Worm (Caenorhabditis elegans): ENCODE data around the gene ddx-17.
"Not testable (repeated sequence)": the region's sequence is repeated elsewhere in the genome, so short reads cannot be mapped to it uniquely, and the experiment has no call there.

Gene ddx-17

DNA sequence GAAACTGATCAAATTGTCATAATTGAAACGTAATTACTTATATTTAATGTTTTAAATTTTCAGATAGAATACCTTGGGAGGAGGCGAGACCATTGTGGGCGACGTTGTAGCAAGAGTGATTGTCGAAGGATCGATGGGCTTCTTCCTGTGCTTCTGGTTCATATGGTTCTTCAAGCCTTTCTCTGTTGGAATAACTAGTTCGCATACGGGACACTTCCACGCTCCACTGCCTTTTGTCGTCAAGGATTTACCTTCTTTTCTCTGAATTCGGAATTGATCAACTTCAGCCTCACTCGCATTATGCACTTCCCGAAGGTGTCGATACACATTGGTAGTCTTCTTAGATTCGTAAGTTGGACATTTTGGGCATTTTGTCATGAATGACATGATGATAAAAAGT lies 37.4 kb upstream of the ddx-17 start, which contains the start of gene F58D12.1:
TSS of gene F58D12.1 (plus strand) at position 301 of the 400 bp plus-strand sequence.
- not testable (repeated sequence) for TF ChIP-seq lin-26 (GFP tag; IDR thresholded peaks at IDR 0.05); lir-1 (GFP tag; conservative IDR thresholded peaks at IDR 0.05); cebp-1 (GFP tag; IDR thresholded peaks at IDR 0.05); cebp-1 (tag; optimal IDR thresholded peaks at IDR 0.05)

DNA sequence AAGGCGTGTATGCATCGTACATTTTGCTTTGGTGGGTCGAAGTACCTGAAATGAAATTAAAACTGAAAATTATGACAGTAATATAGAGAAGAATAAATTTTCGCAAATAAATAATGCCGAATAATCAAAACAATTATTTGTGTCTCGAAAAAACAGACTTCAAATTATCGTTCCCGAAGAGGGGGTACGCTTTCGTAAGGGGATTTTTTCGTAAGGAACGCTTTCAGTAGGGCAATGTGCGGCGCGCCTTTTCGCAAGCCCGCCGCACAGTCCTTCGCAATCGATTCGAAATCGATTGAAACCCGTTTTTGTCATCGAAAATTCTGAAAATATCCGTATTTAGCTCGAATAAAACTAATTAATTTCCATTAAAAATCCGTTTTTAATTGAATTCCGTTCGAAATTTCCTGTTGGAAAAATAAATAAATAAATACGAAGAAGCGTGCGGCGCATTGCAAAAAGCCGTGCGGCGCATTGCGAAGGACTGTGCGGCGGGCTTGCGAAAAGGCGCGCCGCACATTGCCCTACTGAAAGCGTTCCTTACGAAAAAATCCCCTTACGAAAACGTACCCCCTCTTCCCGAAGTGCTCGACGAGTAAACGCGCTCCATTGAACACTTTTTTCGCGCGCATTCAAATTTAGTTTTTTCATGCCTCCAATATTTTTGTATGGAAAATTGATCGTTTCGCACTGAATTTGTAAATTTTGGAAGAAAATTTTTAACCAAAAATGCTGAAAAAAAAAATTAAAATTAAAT lies 26.7 kb upstream of the ddx-17 start, which contains the start of gene vps-39:
TSS of gene vps-39 (minus strand) at position 51 of the 757 bp plus-strand sequence.
- TF ChIP-seq ceh-91 (GFP tag; IDR thresholded peaks at IDR 0.05) (peak; percentile 97), Y95B8A.8 (GFP tag; IDR thresholded peaks at IDR 0.05) (peak; percentile 96), rpc-1 (optimal IDR thresholded peaks at IDR 0.05) (peak; percentile 23), sea-2 (GFP tag; IDR thresholded peaks at IDR 0.05) (peak; percentile 87; the same call in 1 of the 2 replicates), madf-3 (GFP tag; IDR thresholded peaks at IDR 0.05) (peak; percentile 80; the same call in 1 of the 2 replicates), nhr-120 (GFP tag; IDR thresholded peaks at IDR 0.05) (0 out of 2 replicates have a peak, but pooled peaks have one; percentile 29), lir-1 (GFP tag; conservative IDR thresholded peaks at IDR 0.05) (peak; percentile 69), B0019.2 (GFP tag; conservative IDR thresholded peaks at IDR 0.05) (peak; percentile 81), tbp1 (GFP tag; optimal IDR thresholded peaks at IDR 0.05) (peak; percentile 9), ekl-4 (GFP tag; IDR thresholded peaks at IDR 0.05) (peak; percentile 96), ztf-26 (tag; optimal IDR thresholded peaks at IDR 0.05) (peak; percentile 25), cebp-1 (GFP tag; IDR thresholded peaks at IDR 0.05) (peak; percentile 77), cebp-1 (tag; optimal IDR thresholded peaks at IDR 0.05) (peak; percentile 73), ztf-25 (GFP tag; IDR thresholded peaks at IDR 0.05) (peak; percentile 91), Y53G8AR.9 (GFP tag; conservative IDR thresholded peaks at IDR 0.05) (peak; percentile 92), egrh-3 (GFP tag; IDR thresholded peaks at IDR 0.05) (peak; percentile 88), F37B4.10 (GFP tag; IDR thresholded peaks at IDR 0.05) (0 out of 2 replicates have a peak, but pooled peaks have one; percentile 86), Y56A3A.18 (GFP tag; IDR thresholded peaks at IDR 0.05) (peak; percentile 75; the same call in 1 of the 2 replicates), C06A6.2 (GFP tag; conservative IDR thresholded peaks at IDR 0.05) (peak; percentile 99), ztf-28 (GFP tag; IDR thresholded peaks at IDR 0.05) (peak; percentile 98), lsl-1 (GFP tag; optimal IDR thresholded peaks at IDR 0.05) (peak; percentile 12), Y53F4B.3 (GFP tag; IDR thresholded peaks at IDR 0.05) (peak; percentile 80), Y67H2A.10 (GFP tag; conservative IDR thresholded peaks at IDR 0.05) (peak; percentile 91), lin-26 (GFP tag; IDR thresholded peaks at IDR 0.05) (peak; percentile 82), cebp-2 (GFP tag; IDR thresholded peaks at IDR 0.05) (peak; percentile 83; the same call in 1 of the 2 replicates), nhr-80 (tag; optimal IDR thresholded peaks at IDR 0.05) (peak; percentile 22), attf-6 (GFP tag; IDR thresholded peaks at IDR 0.05) (peak; percentile 86), hmg-20 (GFP tag; IDR thresholded peaks at IDR 0.05) (peak; percentile 86), attf-3 (GFP tag; conservative IDR thresholded peaks at IDR 0.05) (peak; percentile 82), ceh-27 (GFP tag; optimal IDR thresholded peaks at IDR 0.05) (peak; percentile 31), athp-1 (tag; optimal IDR thresholded peaks at IDR 0.05) (peak; percentile 27), rcor-1 (GFP tag; IDR thresholded peaks at IDR 0.05) (peak; percentile 96), Y79H2A.3 (GFP tag; conservative IDR thresholded peaks at IDR 0.05) (peak; percentile 82; the same call in 1 of the 2 replicates), ceh-100 (GFP tag; IDR thresholded peaks at IDR 0.05) (peak; percentile 99), egl-44 (GFP tag; IDR thresholded peaks at IDR 0.05) (peak; percentile 92), ztf-6 (GFP tag; IDR thresholded peaks at IDR 0.05) (peak; percentile 84), pbrm-1 (GFP tag; IDR thresholded peaks at IDR 0.05) (peak; percentile 98), mcd-1 (GFP tag; IDR thresholded peaks at IDR 0.05) (peak; percentile 100), K11D2.4 (GFP tag; IDR thresholded peaks at IDR 0.05) (peak; percentile 94), F39B2.1 (GFP tag; IDR thresholded peaks at IDR 0.05) (0 out of 2 replicates have a peak, but pooled peaks have one; percentile 46), hmg-1.2 (GFP tag; IDR thresholded peaks at IDR 0.05) (peak; percentile 82), ZK185.1 (tag; optimal IDR thresholded peaks at IDR 0.05; ENCODE audit: poor library complexity, severe bottlenecking) (peak; percentile 15), lin-40 (tag; optimal IDR thresholded peaks at IDR 0.05) (peak; percentile 61)
- TF ChIP-seq rpc-1 (tag; optimal IDR thresholded peaks at IDR 0.05) = not testable (repeated sequence)

Measured in whole organism, young adult.